Fruit fly (Drosophila melanogaster): ENCODE data around the gene Rfx.

DNA sequence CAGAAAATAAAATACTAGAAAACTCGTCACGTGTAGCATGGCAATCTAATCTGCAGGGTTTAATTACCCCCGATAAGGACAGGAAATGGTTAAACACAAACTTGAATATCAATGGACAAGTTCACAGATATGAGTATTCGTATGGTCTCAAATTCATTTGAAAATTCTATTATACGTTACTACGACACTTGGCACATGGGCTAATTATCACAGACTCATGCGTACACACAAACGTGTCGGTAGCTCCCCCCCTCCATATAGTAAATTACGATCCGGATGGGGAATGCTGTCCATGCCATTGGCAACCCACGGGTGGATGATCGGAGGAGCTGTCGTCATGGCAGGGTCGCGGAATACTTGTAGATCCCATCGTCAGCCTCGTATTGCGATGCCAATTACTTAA is 16.5 kb upstream of the Rfx start:
- no peak for TF ChIP-seq Abd-B (GFP tag; optimal IDR thresholded peaks at IDR 0.05)
- TF ChIP-seq rgr (GFP tag; optimal IDR thresholded peaks at IDR 0.05): no peak
- TF ChIP-seq GATAd (GFP tag; optimal IDR thresholded peaks at IDR 0.05): no peak
- no peak for TF ChIP-seq tai (GFP tag; optimal IDR thresholded peaks at IDR 0.05)
- no peak for TF ChIP-seq lola (GFP tag; optimal IDR thresholded peaks at IDR 0.05)
- TF ChIP-seq OdsH (GFP tag; optimal IDR thresholded peaks at IDR 0.05): no peak
- TF ChIP-seq sage (GFP tag; optimal IDR thresholded peaks at IDR 0.05): no peak
- no peak for TF ChIP-seq usp (GFP tag; optimal IDR thresholded peaks at IDR 0.05)
- no peak for TF ChIP-seq h (GFP tag; optimal IDR thresholded peaks at IDR 0.05)
- no peak for TF ChIP-seq Rel (GFP tag; optimal IDR thresholded peaks at IDR 0.05)
- TF ChIP-seq Rel (tag; optimal IDR thresholded peaks at IDR 0.05): no peak
- no peak for TF ChIP-seq Hr78 (GFP tag; optimal IDR thresholded peaks at IDR 0.05)
- TF ChIP-seq pan (optimal IDR thresholded peaks at IDR 0.05): no peak

Measured in whole organism, wandering third instar larva.